Fruit fly (Drosophila melanogaster) whole organism, embryonic: ENCODE data around the gene alphaTub67C.
A peak's percentile ranks its signal among the peaks of the same experiment; 100 is the strongest.

Source experiments
- Aef1 ChIP-seq: fragments of 200-800 bp; sonication (Bioruptor generic); IDR thresholded peaks from 3 replicates; pipeline ENCODE4 v1.3.6; 2022; ENCODE audit warnings: missing biosample characterization, missing genetic modification characterization
- CG10147 ChIP-seq: fragments of 200-800 bp; sonication (Bioruptor generic); optimal IDR thresholded peaks from 2 replicates; lab custom pipeline; 2019; ENCODE audit warnings: missing biosample characterization, mild to moderate bottlenecking, missing genetic modification characterization, moderate library complexity
- CG1233 ChIP-seq: fragments of 200-800 bp; sonication (Bioruptor generic); optimal IDR thresholded peaks from 4 replicates; lab custom pipeline; 2018; ENCODE audit warnings: missing biosample characterization, mild to moderate bottlenecking, missing genetic modification characterization
- CG12391 ChIP-seq: fragments of 200-800 bp; sonication (Bioruptor generic); optimal IDR thresholded peaks from 3 replicates; lab custom pipeline; 2018; ENCODE audit warnings: missing biosample characterization, mild to moderate bottlenecking, missing genetic modification characterization, moderate library complexity
- CG13296 ChIP-seq: fragments of 200-800 bp; sonication (Bioruptor generic); optimal IDR thresholded peaks from 3 replicates; lab custom pipeline; 2018; ENCODE audit warnings: missing biosample characterization, mild to moderate bottlenecking, missing genetic modification characterization
- CG13775 ChIP-seq: fragments of 200-800 bp; sonication (Bioruptor generic); optimal IDR thresholded peaks from 3 replicates; lab custom pipeline; 2017; ENCODE audit warnings: missing biosample characterization, mild to moderate bottlenecking, missing genetic modification characterization
- CG15479 ChIP-seq: fragments of 200-800 bp; sonication (Bioruptor generic); optimal IDR thresholded peaks from 3 replicates; lab custom pipeline; 2019; ENCODE audit warnings: missing biosample characterization, mild to moderate bottlenecking, missing genetic modification characterization, moderate library complexity
- CG15514 ChIP-seq: fragments of 200-800 bp; sonication (Bioruptor generic); optimal IDR thresholded peaks from 3 replicates; lab custom pipeline; 2017; ENCODE audit warnings: missing biosample characterization, missing genetic modification characterization, mild to moderate bottlenecking, moderate library complexity, missing genetic modification reagents
- CG15601 ChIP-seq: fragments of 200-800 bp; sonication (Bioruptor generic); optimal IDR thresholded peaks from 3 replicates; lab custom pipeline; 2019; ENCODE audit warnings: missing biosample characterization, mild to moderate bottlenecking, missing genetic modification characterization, moderate library complexity
- CG16779 ChIP-seq: fragments of 200-800 bp; sonication (Bioruptor generic); IDR thresholded peaks from 2 replicates; pipeline ENCODE4 v1.3.6; 2022; ENCODE audit warnings: missing biosample characterization, missing genetic modification characterization
- CG16863 ChIP-seq: fragments of 200-800 bp; sonication (Bioruptor generic); optimal IDR thresholded peaks from 3 replicates; lab custom pipeline; 2016; ENCODE audit warnings: missing biosample characterization, missing genetic modification characterization
- CG17328 ChIP-seq: fragments of 200-800 bp; sonication (Bioruptor generic); IDR thresholded peaks from 2 replicates; pipeline ENCODE4 v1.3.6; 2022; ENCODE audit warnings: missing biosample characterization, missing genetic modification characterization
- CG17612 ChIP-seq: fragments of 200-800 bp; sonication (Bioruptor generic); IDR thresholded peaks from 2 replicates; pipeline ENCODE4 v1.3.6; 2022; ENCODE audit warnings: missing biosample characterization, missing genetic modification characterization
- CG17802 ChIP-seq: fragments of 200-800 bp; sonication (Bioruptor generic); optimal IDR thresholded peaks from 2 replicates; lab custom pipeline; 2018; ENCODE audit warnings: missing biosample characterization, mild to moderate bottlenecking, missing genetic modification characterization, moderate library complexity
- CG2199 ChIP-seq: fragments of 200-800 bp; sonication (Bioruptor generic); IDR thresholded peaks from 3 replicates; pipeline ENCODE4 v1.3.6; 2022; ENCODE audit warnings: missing biosample characterization, missing genetic modification characterization
- CG2889 ChIP-seq: fragments of 200-800 bp; sonication (Bioruptor generic); IDR thresholded peaks from 3 replicates; pipeline ENCODE4 v1.3.6; 2022; ENCODE audit warnings: missing biosample characterization, missing genetic modification characterization
- CG31365 ChIP-seq: fragments of 200-800 bp; sonication (Bioruptor generic); optimal IDR thresholded peaks from 2 replicates; lab custom pipeline; 2018; ENCODE audit warnings: missing biosample characterization, mild to moderate bottlenecking, missing genetic modification characterization
- CG34376 ChIP-seq: fragments of 200-800 bp; sonication (Bioruptor generic); optimal IDR thresholded peaks from 2 replicates; lab custom pipeline; 2018; ENCODE audit warnings: missing biosample characterization, mild to moderate bottlenecking, missing genetic modification characterization
- CG4820 ChIP-seq: fragments of 200-800 bp; sonication (Bioruptor generic); optimal IDR thresholded peaks from 3 replicates; lab custom pipeline; 2016; ENCODE audit warnings: missing biosample characterization, missing genetic modification characterization
- CG4854 ChIP-seq: fragments of 200-800 bp; sonication (Bioruptor generic); optimal IDR thresholded peaks from 2 replicates; lab custom pipeline; 2016; ENCODE audit warnings: missing biosample characterization, missing genetic modification characterization, inconsistent platforms
- CG6272 ChIP-seq: fragments of 200-800 bp; sonication (Bioruptor generic); IDR thresholded peaks from 2 replicates; pipeline ENCODE4 v1.3.6; 2022; ENCODE audit warnings: missing biosample characterization, missing genetic modification characterization
- CG6765 ChIP-seq: fragments of 200-800 bp; sonication (Bioruptor generic); optimal IDR thresholded peaks from 3 replicates; lab custom pipeline; 2017; ENCODE audit warnings: missing biosample characterization, mild to moderate bottlenecking, missing genetic modification characterization
- CG7372 ChIP-seq: fragments of 200-800 bp; sonication (Bioruptor generic); IDR thresholded peaks from 2 replicates; pipeline ENCODE4 v1.3.6; 2022; ENCODE audit warnings: missing biosample characterization, missing genetic modification characterization
- CG7839 ChIP-seq: fragments of 200-800 bp; sonication (Bioruptor generic); optimal IDR thresholded peaks from 3 replicates; lab custom pipeline; 2018; ENCODE audit warnings: missing biosample characterization, mild to moderate bottlenecking, missing genetic modification characterization, moderate library complexity
- CoRest ChIP-seq: fragments of 200-800 bp; sonication (Bioruptor generic); optimal IDR thresholded peaks from 3 replicates; lab custom pipeline; 2018; ENCODE audit warnings: missing biosample characterization, mild to moderate bottlenecking, missing genetic modification characterization, moderate library complexity
- D ChIP-seq, 2 experiments: fragments of 200-800 bp in 1 of 2; fragments of >200 bp in 1 of 2; sonication (Bioruptor generic) in 1 of 2; optimal IDR thresholded peaks; 2 replicates in 1 of 2; 3 replicates in 1 of 2; lab custom pipeline; 2017; ENCODE audit warnings: mild to moderate bottlenecking in 1 of 2, missing biosample characterization in 1 of 2, missing genetic modification characterization in 1 of 2, missing genetic modification reagents in 1 of 2
- ERR ChIP-seq: fragments of 200-800 bp; sonication (Bioruptor generic); optimal IDR thresholded peaks from 2 replicates; lab custom pipeline; 2016; ENCODE audit warnings: missing biosample characterization, missing genetic modification characterization
- H2.0 ChIP-seq: fragments of 200-800 bp; sonication (Bioruptor generic); IDR thresholded peaks from 2 replicates; pipeline ENCODE4 v1.3.6; 2022; ENCODE audit warnings: missing biosample characterization, missing genetic modification characterization
- Hmr ChIP-seq: fragments of 200-800 bp; sonication (Bioruptor generic); optimal IDR thresholded peaks from 3 replicates; lab custom pipeline; 2017; ENCODE audit warnings: mild to moderate bottlenecking, missing biosample characterization, missing genetic modification reagents, missing genetic modification characterization
- Rx ChIP-seq: fragments of 200-800 bp; sonication (Bioruptor generic); IDR thresholded peaks from 2 replicates; pipeline ENCODE4 v1.3.6; 2022; ENCODE audit warnings: missing biosample characterization, missing genetic modification characterization
- Stat92E ChIP-seq, 3 experiments: fragments of >200 bp in 2 of 3; fragments of 200-800 bp in 1 of 3; sonication (Bioruptor generic) in 1 of 3; optimal IDR thresholded peaks; 2 replicates each; lab custom pipeline; 2017 to 2019; ENCODE audit warnings: missing biosample characterization in 3 of 3, missing genetic modification characterization in 3 of 3, mild to moderate bottlenecking in 1 of 3, moderate library complexity in 1 of 3
- YL-1 ChIP-seq: fragments of 200-800 bp; sonication (Bioruptor generic); optimal IDR thresholded peaks from 3 replicates; lab custom pipeline; 2017; ENCODE audit warnings: missing biosample characterization, mild to moderate bottlenecking, missing genetic modification characterization
- cas ChIP-seq: fragments of 200-800 bp; sonication (Bioruptor generic); IDR thresholded peaks from 2 replicates; pipeline ENCODE4 v1.3.6; 2022; ENCODE audit warnings: missing biosample characterization, missing genetic modification characterization
- chinmo ChIP-seq: fragments of 200-800 bp; sonication (Bioruptor generic); IDR thresholded peaks from 4 replicates; pipeline ENCODE4 v1.3.6; 2022; ENCODE audit warnings: missing biosample characterization, missing genetic modification characterization; ENCODE audit not compliant: partially characterized antibody
- gcm2 ChIP-seq: fragments of 200-800 bp; sonication (Bioruptor generic); optimal IDR thresholded peaks from 2 replicates; lab custom pipeline; 2016; ENCODE audit warnings: missing biosample characterization, missing genetic modification characterization
- grn ChIP-seq: fragments of 200-800 bp; sonication (Bioruptor generic); optimal IDR thresholded peaks from 3 replicates; lab custom pipeline; 2017; ENCODE audit warnings: missing biosample characterization, missing genetic modification characterization
- gsb-n ChIP-seq: fragments of 200-800 bp; sonication (Bioruptor generic); optimal IDR thresholded peaks from 3 replicates; lab custom pipeline; 2018; ENCODE audit warnings: missing biosample characterization, mild to moderate bottlenecking, missing genetic modification characterization
- inv ChIP-seq: fragments of 200-800 bp; sonication (Bioruptor generic); IDR thresholded peaks from 2 replicates; pipeline ENCODE4 v1.3.6; 2022; ENCODE audit warnings: missing biosample characterization, missing genetic modification characterization; ENCODE audit not compliant: partially characterized antibody
- kay ChIP-seq: fragments of 200-800 bp; sonication (Bioruptor generic); optimal IDR thresholded peaks from 2 replicates; lab custom pipeline; 2016; ENCODE audit warnings: missing biosample characterization, missing genetic modification characterization
- lilli ChIP-seq: fragments of 200-800 bp; sonication (Bioruptor generic); optimal IDR thresholded peaks from 3 replicates; lab custom pipeline; 2016; ENCODE audit warnings: missing biosample characterization, missing genetic modification characterization
- oc ChIP-seq: fragments of 200-800 bp; sonication (Bioruptor generic); optimal IDR thresholded peaks from 2 replicates; lab custom pipeline; 2018; ENCODE audit warnings: missing biosample characterization, mild to moderate bottlenecking, missing genetic modification characterization, moderate library complexity
- pan ChIP-seq, 4 experiments: fragments of >200 bp in 3 of 4; fragments of 200-800 bp in 1 of 4; sonication (Bioruptor generic) in 1 of 4; optimal IDR thresholded peaks in 3 of 4; IDR thresholded peaks in 1 of 4; 2 replicates each; pipeline versions ENCODE4 v1.3.6 to Lab custom; 2017 to 2022; ENCODE audit warnings: missing biosample characterization in 2 of 4, missing genetic modification characterization in 2 of 4, mixed read lengths in 1 of 4
- peb ChIP-seq: fragments of 200-800 bp; sonication (Bioruptor generic); IDR thresholded peaks from 2 replicates; pipeline ENCODE4 v1.3.6; 2022; ENCODE audit warnings: missing biosample characterization, missing genetic modification characterization
- pros ChIP-seq: fragments of 200-800 bp; sonication (Bioruptor generic); optimal IDR thresholded peaks from 3 replicates; lab custom pipeline; 2019; ENCODE audit warnings: missing biosample characterization, mild to moderate bottlenecking, missing genetic modification characterization, moderate library complexity
- salm ChIP-seq: fragments of 200-800 bp; sonication (Bioruptor generic); optimal IDR thresholded peaks from 2 replicates; lab custom pipeline; 2018; ENCODE audit warnings: missing biosample characterization, mild to moderate bottlenecking, missing genetic modification characterization
- sob ChIP-seq: fragments of 200-800 bp; sonication (Bioruptor generic); IDR thresholded peaks from 2 replicates; pipeline ENCODE4 v1.3.6; 2022; ENCODE audit warnings: missing biosample characterization, missing genetic modification characterization
- stc ChIP-seq: fragments of 200-800 bp; sonication (Bioruptor generic); IDR thresholded peaks from 2 replicates; pipeline ENCODE4 v1.3.6; 2022; ENCODE audit warnings: missing biosample characterization, missing genetic modification characterization
- toy ChIP-seq: fragments of 200-800 bp; sonication (Bioruptor generic); IDR thresholded peaks from 2 replicates; pipeline ENCODE4 v1.3.6; 2022; ENCODE audit warnings: missing biosample characterization, missing genetic modification characterization
- ttk ChIP-seq: fragments of 200-800 bp; sonication (Bioruptor generic); IDR thresholded peaks from 2 replicates; pipeline ENCODE4 v2.1.2; 2022; ENCODE audit warnings: missing biosample characterization, missing genetic modification characterization
- yki ChIP-seq: fragments of >200 bp; optimal IDR thresholded peaks from 3 replicates; lab custom pipeline; 2018

The alphaTub67C gene

DNA sequence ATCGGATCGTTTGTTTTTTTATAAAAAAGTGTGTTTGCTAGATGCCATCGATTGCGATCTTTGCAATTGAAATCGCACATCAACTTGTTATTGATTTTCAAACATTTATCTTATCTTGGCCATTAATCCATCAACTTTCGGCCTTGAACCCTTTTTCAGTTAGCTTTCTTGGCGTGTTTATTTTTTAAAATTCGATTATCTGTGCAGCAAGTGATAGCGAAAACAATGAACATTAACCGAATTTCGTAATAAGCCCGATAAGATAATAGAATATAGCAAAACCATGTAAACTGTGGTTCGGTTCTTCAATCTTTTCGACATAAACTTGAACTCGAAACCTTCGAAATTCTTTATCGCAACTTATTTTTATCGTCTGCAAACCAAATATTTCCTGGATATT lies 6.8 kb upstream of the alphaTub67C start (continued):
- TF ChIP-seq salm (tag; lab: Kevin White, UChicago), result no peak
- 0 out of 4 replicates have a peak, but pooled peaks have one; percentile 4 for TF ChIP-seq chinmo (GFP tag; lab: Robert Waterston, UW)
- no peak for TF ChIP-seq peb
- TF ChIP-seq CG6272 (GFP tag; lab: Robert Waterston, UW), result no peak
- no peak for TF ChIP-seq oc (tag; lab: Kevin White, UChicago)
- TF ChIP-seq CG16779 (GFP tag; lab: Robert Waterston, UW), result no peak
- TF ChIP-seq lilli, result no peak
- no peak for TF ChIP-seq gcm2 (GFP tag; lab: Kevin White, UChicago)
- no peak for TF ChIP-seq Stat92E (GFP tag; optimal IDR thresholded peaks at IDR 0.05; lab: Kevin White, UChicago)
- TF ChIP-seq Rx (GFP tag; lab: Robert Waterston, UW), result no peak
- no peak for TF ChIP-seq CG2889 (GFP tag; lab: Robert Waterston, UW)
- no peak for TF ChIP-seq CG16863 (GFP tag; lab: Kevin White, UChicago)
- TF ChIP-seq CG15514 (GFP tag; lab: Kevin White, UChicago), result no peak
- no peak for TF ChIP-seq CG31365
- TF ChIP-seq CG4820, result no peak
- TF ChIP-seq CG34376 (GFP tag; lab: Kevin White, UChicago), result peak; percentile 46
- no peak for TF ChIP-seq CG13775 (GFP tag; lab: Kevin White, UChicago)
- no peak for TF ChIP-seq CoRest (tag; lab: Kevin White, UChicago)
- TF ChIP-seq CG17612 (GFP tag; lab: Robert Waterston, UW), result no peak
- TF ChIP-seq gsb-n (tag; lab: Kevin White, UChicago), result no peak
- no peak for TF ChIP-seq yki (lab: Kevin White, UChicago)
- TF ChIP-seq pros (GFP tag; lab: Kevin White, UChicago), result no peak
- peak; percentile 82 for TF ChIP-seq grn (GFP tag; lab: Kevin White, UChicago)
- TF ChIP-seq ttk, result no peak
- no peak for TF ChIP-seq toy (GFP tag; lab: Robert Waterston, UW)

DNA sequence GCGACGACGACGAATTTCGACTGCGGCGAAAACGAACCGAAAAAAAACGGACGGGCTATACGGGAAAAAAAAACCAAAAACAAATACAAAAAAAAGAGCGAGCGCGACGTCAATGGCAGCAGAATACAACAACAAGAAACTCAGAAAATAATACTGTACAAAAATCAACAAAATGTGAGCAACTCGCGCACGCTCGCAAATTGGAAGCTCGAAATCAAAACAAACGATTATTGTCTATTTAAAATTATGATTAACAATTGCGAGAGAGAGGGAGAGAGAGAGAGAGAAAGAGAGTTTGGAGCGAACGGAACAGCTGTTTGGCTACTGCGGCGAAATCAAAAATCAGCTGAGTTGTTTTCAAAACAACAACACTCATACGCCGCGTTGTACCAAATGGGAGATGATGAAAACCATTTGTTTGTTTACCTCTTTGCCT lies 5.5 kb upstream of the alphaTub67C start:
- TF ChIP-seq D (optimal IDR thresholded peaks at IDR 0.05; lab: Kevin White, UChicago), result no peak
- TF ChIP-seq D (GFP tag; optimal IDR thresholded peaks at IDR 0.05; lab: Kevin White, UChicago), result no peak
- TF ChIP-seq H2.0, result no peak
- TF ChIP-seq cas (GFP tag; lab: Robert Waterston, UW), result no peak
- no peak for TF ChIP-seq CG12391 (tag; lab: Kevin White, UChicago)
- TF ChIP-seq CG15601, result no peak
- TF ChIP-seq CG13296 (GFP tag; lab: Kevin White, UChicago), result peak; percentile 46
- no peak for TF ChIP-seq kay (GFP tag; lab: Kevin White, UChicago)
- no peak for TF ChIP-seq CG7839 (tag; lab: Kevin White, UChicago)
- no peak for TF ChIP-seq CG17328 (GFP tag; lab: Robert Waterston, UW)
- no peak for TF ChIP-seq sob (GFP tag; lab: Robert Waterston, UW)
- no peak for TF ChIP-seq CG6765
- TF ChIP-seq ERR (GFP tag; lab: Kevin White, UChicago), result no peak
- no peak for TF ChIP-seq CG1233 (GFP tag; lab: Kevin White, UChicago)
- TF ChIP-seq CG15479 (GFP tag; lab: Kevin White, UChicago), result no peak
- TF ChIP-seq Aef1 (GFP tag; lab: Robert Waterston, UW), result peak; percentile 19; the same call in 1 of the 3 replicates
- no peak for TF ChIP-seq CG4854 (GFP tag; lab: Kevin White, UChicago)
- TF ChIP-seq CG17802, result no peak
- TF ChIP-seq Rx (GFP tag; lab: Robert Waterston, UW), result no peak
- TF ChIP-seq Hmr (GFP tag; lab: Kevin White, UChicago), result peak; percentile 19
- no peak for TF ChIP-seq CG2199 (GFP tag; lab: Robert Waterston, UW)
- no peak for TF ChIP-seq yki (lab: Kevin White, UChicago)
- no peak for TF ChIP-seq YL-1 (GFP tag; lab: Kevin White, UChicago)
- no peak for TF ChIP-seq pan (optimal IDR thresholded peaks at IDR 0.05; lab: Kevin White, UChicago)
- no peak for TF ChIP-seq pan (GFP tag; optimal IDR thresholded peaks at IDR 0.05 in 1 of 2, IDR thresholded peaks at IDR 0.05 in 1 of 2)
- no peak for TF ChIP-seq inv (GFP tag; lab: Robert Waterston, UW)
- TF ChIP-seq CG7372 (GFP tag; lab: Robert Waterston, UW), result peak; percentile 61
- TF ChIP-seq stc, result no peak
- no peak for TF ChIP-seq CG10147
